Fruit fly (Drosophila melanogaster) whole organism, pupa: ENCODE results near the gene CG5535.

Experiments
- CG14655 ChIP-seq: fragments of 200-800 bp; sonication (Bioruptor generic); optimal IDR thresholded peaks from 3 replicates; lab custom pipeline; 2017; ENCODE audit warnings: mild to moderate bottlenecking, missing biosample characterization, missing genetic modification reagents, missing genetic modification characterization
- CG15710 ChIP-seq: fragments of 200-800 bp; sonication (Bioruptor generic); optimal IDR thresholded peaks from 2 replicates; lab custom pipeline; 2018; ENCODE audit warnings: missing biosample characterization, mild to moderate bottlenecking, missing genetic modification characterization, moderate library complexity
- CG34367 ChIP-seq: fragments of 200-800 bp; sonication (Bioruptor generic); optimal IDR thresholded peaks from 2 replicates; lab custom pipeline; 2018; ENCODE audit warnings: missing biosample characterization, mild to moderate bottlenecking, missing genetic modification characterization
- D1 ChIP-seq: fragments of 200-800 bp; sonication (Bioruptor generic); optimal IDR thresholded peaks from 2 replicates; lab custom pipeline; 2018; ENCODE audit warnings: missing biosample characterization, mild to moderate bottlenecking, missing genetic modification characterization, moderate library complexity
- EcR ChIP-seq: fragments of 200-800 bp; sonication (Bioruptor generic); optimal IDR thresholded peaks from 3 replicates; lab custom pipeline; 2019; ENCODE audit warnings: missing biosample characterization, missing genetic modification characterization, mild to moderate bottlenecking, moderate library complexity, missing genetic modification reagents
- Snoo ChIP-seq: fragments of 200-800 bp; sonication (Bioruptor generic); optimal IDR thresholded peaks from 3 replicates; lab custom pipeline; 2017; ENCODE audit warnings: missing biosample characterization, mild to moderate bottlenecking, missing genetic modification characterization, inconsistent platforms

DNA sequence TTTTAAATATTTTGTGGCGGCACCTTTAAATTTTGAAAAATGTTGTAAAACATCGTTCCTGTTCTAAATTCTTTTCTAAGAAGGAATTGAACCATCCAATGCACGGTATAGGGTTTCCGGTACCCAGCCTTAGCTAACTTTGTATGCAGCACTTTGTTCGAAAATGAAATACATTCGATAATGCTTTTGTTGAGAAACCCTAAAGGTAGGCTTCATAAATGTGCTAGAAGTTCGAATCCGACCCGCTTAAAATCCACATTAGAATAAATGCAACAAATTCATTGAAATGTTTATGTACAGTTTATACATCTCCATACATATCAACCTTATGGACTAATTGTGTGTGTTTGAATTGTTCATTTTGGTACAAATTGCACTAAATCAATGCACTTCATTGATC, 42.0 kb upstream of the CG5535 start:
- TF ChIP-seq CG34367 (no peak), Snoo (tag; lab: Kevin White, UChicago) (no peak), CG15710 (no peak), CG14655 (GFP tag; lab: Kevin White, UChicago) (no peak), D1 (tag; lab: Kevin White, UChicago) (peak; percentile 4), EcR (GFP tag; lab: Kevin White, UChicago) (no peak)
